Worm (Caenorhabditis elegans) whole organism, L2 larva: ENCODE results near the gene dib-1.
"Not testable (repeated sequence)": the region's sequence is repeated elsewhere in the genome, so short reads cannot be mapped to it uniquely, and the experiment has no call there.

Experiments used
- C34F6.9 ChIP-seq: fragments of 150-350 bp; optimal IDR thresholded peaks from 2 replicates; lab custom pipeline; 2014; ENCODE audit warnings: missing biosample characterization, missing genetic modification characterization
- F13H6.1 ChIP-seq: sonication (generic microtip); optimal IDR thresholded peaks from 2 replicates; lab custom pipeline; 2016; ENCODE audit warnings: missing genetic modification characterization, missing compliant biosample characterization
- ZK546.5 ChIP-seq: sonication (generic microtip); optimal IDR thresholded peaks from 2 replicates; lab custom pipeline; 2017; ENCODE audit warnings: missing biosample characterization, missing genetic modification characterization
- ama-1 ChIP-seq: fragments of 150-350 bp; optimal IDR thresholded peaks from 2 replicates; lab custom pipeline; 2018; ENCODE audit warnings: inconsistent platforms
- blmp-1 ChIP-seq: sonication (generic microtip); optimal IDR thresholded peaks from 2 replicates; lab custom pipeline; 2017; ENCODE audit warnings: missing genetic modification characterization, mild to moderate bottlenecking, missing compliant biosample characterization, antibody characterized with exemption, moderate library complexity; ENCODE audit not compliant: insufficient read depth
- dmd-4 ChIP-seq: sonication (generic microtip); optimal IDR thresholded peaks from 2 replicates; lab custom pipeline; 2017; ENCODE audit warnings: missing biosample characterization, missing genetic modification characterization
- elt-1 ChIP-seq: fragments of 150-350 bp; optimal IDR thresholded peaks from 2 replicates; lab custom pipeline; 2014; ENCODE audit warnings: missing biosample characterization, missing genetic modification characterization
- gmeb-1 ChIP-seq: fragments of 150-350 bp; optimal IDR thresholded peaks from 2 replicates; lab custom pipeline; 2014; ENCODE audit warnings: missing biosample characterization, missing genetic modification characterization
- lin-11 ChIP-seq: fragments of 150-350 bp; sonication (generic microtip); optimal IDR thresholded peaks from 2 replicates; lab custom pipeline; 2014; ENCODE audit warnings: missing biosample characterization, missing genetic modification characterization, inconsistent platforms, mixed read lengths
- lin-13 ChIP-seq: fragments of 150-350 bp; optimal IDR thresholded peaks from 2 replicates; lab custom pipeline; 2014; ENCODE audit warnings: missing biosample characterization, missing genetic modification reagents, missing genetic modification characterization
- lin-39 ChIP-seq: fragments of 150-350 bp; optimal IDR thresholded peaks from 2 replicates; lab custom pipeline; 2014; ENCODE audit warnings: missing biosample characterization, missing genetic modification reagents, missing genetic modification characterization
- lsy-2 ChIP-seq, 2 experiments: fragments of 150-350 bp in 1 of 2; sonication (generic microtip) in 1 of 2; optimal IDR thresholded peaks; 2 replicates each; lab custom pipeline; 2014 to 2017; ENCODE audit warnings: missing biosample characterization in 2 of 2, missing genetic modification characterization in 2 of 2
- nhr-10 ChIP-seq: sonication (generic microtip); optimal IDR thresholded peaks from 2 replicates; lab custom pipeline; 2017; ENCODE audit warnings: missing biosample characterization, missing genetic modification characterization
- nhr-11 ChIP-seq: fragments of 150-350 bp; optimal IDR thresholded peaks from 2 replicates; lab custom pipeline; 2014; ENCODE audit warnings: missing biosample characterization, missing genetic modification characterization
- nhr-12 ChIP-seq: fragments of 150-350 bp; optimal IDR thresholded peaks from 2 replicates; lab custom pipeline; 2014; ENCODE audit warnings: missing biosample characterization, missing genetic modification characterization
- nhr-129 ChIP-seq: fragments of 150-350 bp; optimal IDR thresholded peaks from 2 replicates; lab custom pipeline; 2014; ENCODE audit warnings: missing biosample characterization, missing genetic modification characterization
- nhr-237 ChIP-seq: fragments of 150-350 bp; optimal IDR thresholded peaks from 2 replicates; lab custom pipeline; 2014; ENCODE audit warnings: missing biosample characterization, missing genetic modification characterization
- nhr-6 ChIP-seq: fragments of 150-350 bp; optimal IDR thresholded peaks from 2 replicates; lab custom pipeline; 2014; ENCODE audit warnings: missing biosample characterization, missing genetic modification characterization
- nhr-77 ChIP-seq: fragments of 150-350 bp; optimal IDR thresholded peaks from 2 replicates; lab custom pipeline; 2014; ENCODE audit warnings: missing biosample characterization, missing genetic modification characterization
- peb-1 ChIP-seq: fragments of 150-350 bp; optimal IDR thresholded peaks from 2 replicates; lab custom pipeline; 2014; ENCODE audit warnings: missing biosample characterization, missing genetic modification characterization
- sem-4 ChIP-seq: fragments of 150-350 bp; optimal IDR thresholded peaks from 2 replicates; lab custom pipeline; 2014; ENCODE audit warnings: missing biosample characterization, missing genetic modification reagents, missing genetic modification characterization
- skn-1 ChIP-seq: sonication (generic microtip); optimal IDR thresholded peaks from 2 replicates; lab custom pipeline; 2017; ENCODE audit warnings: missing biosample characterization, missing genetic modification characterization
- sma-3 ChIP-seq: sonication (generic microtip); optimal IDR thresholded peaks from 2 replicates; lab custom pipeline; 2016; ENCODE audit warnings: missing genetic modification reagents, missing genetic modification characterization, missing compliant biosample characterization
- snpc-4 ChIP-seq: fragments of 150-350 bp; optimal IDR thresholded peaks from 2 replicates; lab custom pipeline; 2014; ENCODE audit warnings: missing biosample characterization, missing genetic modification characterization
- unc-39 ChIP-seq: fragments of 150-350 bp; optimal IDR thresholded peaks from 2 replicates; lab custom pipeline; 2014; ENCODE audit warnings: missing biosample characterization, missing genetic modification characterization
- unc-55 ChIP-seq: fragments of 150-350 bp; sonication (generic microtip); optimal IDR thresholded peaks from 3 replicates; lab custom pipeline; 2014; ENCODE audit warnings: missing biosample characterization, missing genetic modification reagents, missing genetic modification characterization

dib-1 gene

ce11 chrIV:2893486-2893842, 2.8 kb downstream of the dib-1 start:
- TF ChIP-seq nhr-12 (tag; lab: Kevin White, UChicago) (no peak), peb-1 (no peak)
- TF ChIP-seq, all 48 proteins: peak for 0

DNA sequence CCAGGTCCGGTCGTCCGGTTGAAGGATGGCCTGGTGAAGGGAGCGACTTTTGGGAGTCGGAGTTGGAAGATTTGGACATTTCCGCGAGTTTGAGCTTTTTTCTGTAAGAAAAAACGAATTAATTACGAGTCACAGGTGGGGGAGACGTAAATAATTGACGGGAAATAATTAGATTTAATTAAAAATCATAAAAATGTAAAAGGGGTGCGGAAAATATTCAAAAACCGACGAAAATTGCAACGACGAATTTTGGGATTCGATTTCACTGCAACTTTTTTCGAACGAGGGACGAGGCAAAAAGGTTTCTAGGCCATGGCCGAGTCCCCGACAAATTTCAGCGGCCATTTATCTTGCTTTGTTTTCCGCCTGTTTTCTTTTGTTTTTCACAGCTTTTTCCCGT, 3.9 kb downstream of the dib-1 start, which contains the start of gene Y54G2A.19:
Y54G2A.19 (minus strand) TSS at position 101 of the 400 bp plus-strand sequence.
- not testable (repeated sequence) for TF ChIP-seq nhr-10, nhr-77, nhr-237 (tag; lab: Kevin White, UChicago)

- TF ChIP-seq F13H6.1 (tag; lab: Kevin White, UChicago) (peak; percentile 21), lsy-2 (tag; optimal IDR thresholded peaks at IDR 0.05; lab: Kevin White, UChicago) (peak; percentile 29 to 76)
These were observed 5.4 kb downstream of the dib-1 start for ce11 chrIV:2895986-2896660.

- TF ChIP-seq dmd-4 (no peak), C34F6.9 (tag; lab: Kevin White, UChicago) (no peak), elt-1 (no peak), nhr-11 (tag; lab: Kevin White, UChicago) (no peak), ZK546.5 (tag; lab: Kevin White, UChicago) (no peak), lsy-2 (tag; optimal IDR thresholded peaks at IDR 0.05; lab: Kevin White, UChicago) (no peak), blmp-1 (no peak), F13H6.1 (tag; lab: Kevin White, UChicago) (no peak), nhr-6 (tag; lab: Kevin White, UChicago) (no peak), nhr-77 (tag; lab: Kevin White, UChicago) (no peak), lin-13 (GFP tag; lab: Kevin White, UChicago) (no peak), lin-11 (no peak)
- TF ChIP-seq, all 48 proteins: peak for 0
These were observed 7.0 kb downstream of the dib-1 start, which contains the start of gene Y54G2A.36 for ce11 chrIV:2897644-2898160. Gene Y54G2A.36 (plus strand): TSS chrIV:2897694.

DNA sequence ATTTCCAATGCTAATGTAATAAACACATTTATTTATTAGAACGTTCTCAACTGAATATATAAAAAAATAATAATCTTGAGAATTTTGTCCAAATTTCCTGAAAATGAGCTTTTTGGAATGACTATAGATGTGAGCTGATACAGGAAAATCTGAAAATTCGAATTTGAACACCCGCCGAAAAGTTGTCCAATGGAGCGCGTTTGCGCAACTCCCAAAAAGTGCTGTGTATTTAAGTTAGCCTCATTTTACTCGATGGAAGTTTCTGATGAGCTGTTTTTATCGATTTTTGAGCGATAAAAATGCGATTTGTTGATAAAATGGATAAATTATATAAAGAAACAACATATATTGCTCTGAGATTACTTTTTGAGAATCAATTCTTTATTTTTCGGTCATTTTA, 11.3 kb downstream of the dib-1 start:
- TF ChIP-seq gmeb-1 (tag; lab: Kevin White, UChicago): peak; percentile 43

DNA sequence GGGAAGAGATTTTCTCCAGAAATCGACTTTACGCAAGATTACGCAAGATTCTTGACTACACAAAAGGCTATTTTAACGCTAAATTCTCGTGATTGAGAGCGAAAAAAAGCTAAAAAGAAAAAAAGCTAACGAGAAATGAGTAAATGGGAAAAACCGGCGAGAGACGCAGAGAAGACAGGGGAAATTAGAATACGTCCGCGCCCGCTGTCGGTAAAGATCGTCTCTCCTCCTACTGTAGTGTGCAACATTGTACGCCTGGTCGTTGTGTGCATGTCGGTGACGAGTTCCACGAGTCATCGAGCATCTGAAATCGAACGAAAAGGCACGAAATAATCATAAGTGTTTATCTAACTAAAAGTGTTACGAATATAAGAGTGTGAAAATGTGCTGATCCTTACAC, 23.9 kb downstream of the dib-1 start:
- TF ChIP-seq unc-55 (GFP tag; lab: Kevin White, UChicago): no peak
- peak; percentile 10 for TF ChIP-seq nhr-129

- TF ChIP-seq peb-1 (no peak), dmd-4 (no peak), skn-1 (no peak), unc-55 (GFP tag; lab: Kevin White, UChicago) (peak; percentile 19), lin-39 (tag; lab: Kevin White, UChicago) (no peak), gmeb-1 (tag; lab: Kevin White, UChicago) (peak; percentile 58)
These were observed 25.4 kb downstream of the dib-1 start for ce11 chrIV:2916043-2916442.

DNA sequence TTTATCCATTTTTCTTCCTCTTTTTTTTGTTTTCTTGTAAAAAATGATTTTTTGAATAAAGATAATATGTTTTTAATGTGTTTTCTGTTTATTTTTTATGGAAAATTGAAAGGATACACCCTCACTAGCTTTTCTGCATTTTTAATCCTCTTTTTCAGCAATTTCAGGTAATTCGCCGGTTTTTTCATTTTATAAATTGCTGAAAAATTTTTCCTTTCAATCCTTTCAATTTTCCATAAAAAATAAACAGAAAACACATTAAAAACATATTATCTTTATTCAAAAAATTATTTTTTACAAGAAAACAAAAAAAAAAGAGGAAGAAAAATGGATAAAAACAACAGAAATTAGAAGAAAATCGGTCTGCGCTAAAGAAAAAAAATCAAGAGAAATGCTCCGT, 27.0 kb downstream of the dib-1 start, which contains the start of gene Y54G2A.50:
Y54G2A.50 (plus strand) TSS at position 301 of the 400 bp plus-strand sequence.
- not testable (repeated sequence) for TF ChIP-seq lin-11; ama-1 (lab: Kevin White, UChicago); sma-3

ce11 chrIV:2922196-2922595, 31.5 kb downstream of the dib-1 start, which contains the start of gene fbxc-45:
Gene fbxc-45 (minus strand): TSS chrIV:2922243.
- TF ChIP-seq blmp-1 (no peak), sem-4 (tag; lab: Kevin White, UChicago) (no peak), unc-39 (no peak), skn-1 (no peak), snpc-4 (tag; lab: Kevin White, UChicago) (no peak)
- TF ChIP-seq, all 48 proteins: peak for 0
